Fruit fly (Drosophila melanogaster) whole organism, prepupa: ENCODE data around the gene CG42570.

ENCODE experiments used
- Blimp-1 ChIP-seq: fragments of 200-800 bp; sonication (Bioruptor generic); optimal IDR thresholded peaks from 3 replicates; lab custom pipeline; 2017; ENCODE audit warnings: missing biosample characterization, missing genetic modification characterization, mild to moderate bottlenecking, moderate library complexity, missing genetic modification reagents
- CG10669 ChIP-seq: fragments of 200-800 bp; sonication (Bioruptor generic); optimal IDR thresholded peaks from 3 replicates; lab custom pipeline; 2018; ENCODE audit warnings: missing biosample characterization, mild to moderate bottlenecking, missing genetic modification characterization, moderate library complexity
- CG11294 ChIP-seq: fragments of 200-800 bp; sonication (Bioruptor generic); IDR thresholded peaks from 2 replicates; pipeline ENCODE4 v1.3.6; 2022; ENCODE audit warnings: missing biosample characterization, missing genetic modification characterization
- CG11762 ChIP-seq: fragments of 200-800 bp; sonication (Bioruptor generic); optimal IDR thresholded peaks from 3 replicates; lab custom pipeline; 2016; ENCODE audit warnings: missing biosample characterization, missing genetic modification characterization; ENCODE audit not compliant: insufficient read depth
- CG11902 ChIP-seq: fragments of 200-800 bp; sonication (Bioruptor generic); optimal IDR thresholded peaks from 3 replicates; lab custom pipeline; 2016; ENCODE audit warnings: missing biosample characterization, missing genetic modification characterization
- CG15336 ChIP-seq: fragments of 200-800 bp; sonication (Bioruptor generic); IDR thresholded peaks from 2 replicates; pipeline ENCODE4 v1.3.6; 2022; ENCODE audit warnings: missing biosample characterization, missing genetic modification characterization
- CG1621 ChIP-seq: fragments of 200-800 bp; sonication (Bioruptor generic); optimal IDR thresholded peaks from 3 replicates; lab custom pipeline; 2018; ENCODE audit warnings: missing biosample characterization, mild to moderate bottlenecking, missing genetic modification characterization
- CG16779 ChIP-seq: fragments of 200-800 bp; sonication (Bioruptor generic); optimal IDR thresholded peaks from 3 replicates; lab custom pipeline; 2017; ENCODE audit warnings: missing biosample characterization, mild to moderate bottlenecking, missing genetic modification characterization
- CG3032 ChIP-seq: fragments of 200-800 bp; optimal IDR thresholded peaks from 2 replicates; lab custom pipeline; 2019; ENCODE audit warnings: missing biosample characterization, mild to moderate bottlenecking, missing genetic modification characterization, moderate library complexity
- CG31627 ChIP-seq: fragments of 200-800 bp; sonication (Bioruptor generic); optimal IDR thresholded peaks from 3 replicates; lab custom pipeline; 2016; ENCODE audit warnings: missing biosample characterization, missing genetic modification characterization
- CG32006 ChIP-seq: fragments of 200-800 bp; sonication (Bioruptor generic); optimal IDR thresholded peaks from 3 replicates; lab custom pipeline; 2017; ENCODE audit warnings: missing biosample characterization, mild to moderate bottlenecking, missing genetic modification characterization
- CG34406 ChIP-seq: fragments of 200-800 bp; sonication (Bioruptor generic); optimal IDR thresholded peaks from 3 replicates; lab custom pipeline; 2016; ENCODE audit warnings: missing biosample characterization, missing genetic modification characterization
- CG3919 ChIP-seq: fragments of 200-800 bp; sonication (Bioruptor generic); optimal IDR thresholded peaks from 3 replicates; lab custom pipeline; 2016; ENCODE audit warnings: missing biosample characterization, missing genetic modification characterization
- CG4318 ChIP-seq: fragments of 200-800 bp; sonication (Bioruptor generic); optimal IDR thresholded peaks from 3 replicates; lab custom pipeline; 2017; ENCODE audit warnings: missing biosample characterization, mild to moderate bottlenecking, missing genetic modification characterization
- CG6163 ChIP-seq: fragments of 200-800 bp; sonication (Bioruptor generic); IDR thresholded peaks from 3 replicates; pipeline ENCODE4 v1.3.6; 2022; ENCODE audit warnings: missing biosample characterization, missing genetic modification characterization
- CG6276 ChIP-seq: fragments of 200-800 bp; sonication (Bioruptor generic); optimal IDR thresholded peaks from 2 replicates; lab custom pipeline; 2017; ENCODE audit warnings: missing biosample characterization, mild to moderate bottlenecking, missing genetic modification characterization
- CG6792 ChIP-seq: fragments of 200-800 bp; sonication (Bioruptor generic); optimal IDR thresholded peaks from 3 replicates; lab custom pipeline; 2016; ENCODE audit warnings: missing biosample characterization, missing genetic modification characterization
- CG6808 ChIP-seq: fragments of 200-800 bp; sonication (Bioruptor generic); optimal IDR thresholded peaks from 3 replicates; lab custom pipeline; 2017; ENCODE audit warnings: missing biosample characterization, missing genetic modification characterization, mild to moderate bottlenecking, moderate library complexity, missing genetic modification reagents
- CG7368 ChIP-seq: fragments of 200-800 bp; sonication (Bioruptor generic); optimal IDR thresholded peaks from 3 replicates; lab custom pipeline; 2016; ENCODE audit warnings: missing biosample characterization, missing genetic modification characterization
- CG8119 ChIP-seq: fragments of 200-800 bp; sonication (Bioruptor generic); IDR thresholded peaks from 3 replicates; pipeline ENCODE4 v1.3.6; 2022; ENCODE audit warnings: missing biosample characterization, missing genetic modification characterization
- CG8319 ChIP-seq: fragments of 200-800 bp; sonication (Bioruptor generic); optimal IDR thresholded peaks from 3 replicates; lab custom pipeline; 2016; ENCODE audit warnings: missing biosample characterization, missing genetic modification characterization
- CG8632 ChIP-seq: fragments of 200-800 bp; sonication (Bioruptor generic); optimal IDR thresholded peaks from 3 replicates; lab custom pipeline; 2016; ENCODE audit warnings: missing biosample characterization, missing genetic modification characterization
- CG9139 ChIP-seq: fragments of 200-800 bp; sonication (Bioruptor generic); optimal IDR thresholded peaks from 3 replicates; lab custom pipeline; 2017; ENCODE audit warnings: missing biosample characterization, mild to moderate bottlenecking, missing genetic modification characterization
- Eip75B ChIP-seq: fragments of 200-800 bp; sonication (Bioruptor generic); optimal IDR thresholded peaks from 3 replicates; lab custom pipeline; 2016; ENCODE audit warnings: missing biosample characterization, missing genetic modification characterization
- Eip93F ChIP-seq: fragments of 200-800 bp; sonication (Bioruptor generic); optimal IDR thresholded peaks from 2 replicates; lab custom pipeline; 2016; ENCODE audit warnings: missing biosample characterization, mild to moderate bottlenecking, missing genetic modification characterization
- Ets21C ChIP-seq: fragments of 200-800 bp; sonication (Bioruptor generic); optimal IDR thresholded peaks from 3 replicates; lab custom pipeline; 2016; ENCODE audit warnings: missing biosample characterization, missing genetic modification characterization
- Ets96B ChIP-seq: fragments of 200-800 bp; optimal IDR thresholded peaks from 2 replicates; lab custom pipeline; 2019; ENCODE audit warnings: missing biosample characterization, mild to moderate bottlenecking, missing genetic modification characterization, moderate library complexity
- Gug ChIP-seq: fragments of 200-800 bp; sonication (Bioruptor generic); IDR thresholded peaks from 2 replicates; pipeline ENCODE4 v1.3.6; 2022; ENCODE audit warnings: missing biosample characterization, missing genetic modification characterization
- Hr38 ChIP-seq: sonication (Bioruptor generic); optimal IDR thresholded peaks from 2 replicates; lab custom pipeline; 2016; ENCODE audit warnings: missing biosample characterization, missing genetic modification characterization
- Hr39 ChIP-seq: fragments of 200-800 bp; sonication (Bioruptor generic); optimal IDR thresholded peaks from 2 replicates; lab custom pipeline; 2016; ENCODE audit warnings: missing biosample characterization, missing genetic modification characterization
- Hr4 ChIP-seq: fragments of 200-800 bp; sonication (Bioruptor generic); optimal IDR thresholded peaks from 3 replicates; lab custom pipeline; 2016; ENCODE audit warnings: missing biosample characterization, missing genetic modification characterization
- Lpt ChIP-seq: fragments of 200-800 bp; sonication (Bioruptor generic); optimal IDR thresholded peaks from 3 replicates; lab custom pipeline; 2016; ENCODE audit warnings: missing biosample characterization, missing genetic modification characterization
- OdsH ChIP-seq: fragments of 200-800 bp; sonication (Bioruptor generic); optimal IDR thresholded peaks from 3 replicates; lab custom pipeline; 2016; ENCODE audit warnings: missing biosample characterization, missing genetic modification characterization
- Smox ChIP-seq: fragments of 200-800 bp; sonication (Bioruptor generic); optimal IDR thresholded peaks from 3 replicates; lab custom pipeline; 2016; ENCODE audit warnings: missing biosample characterization, missing genetic modification characterization
- Sox102F ChIP-seq: fragments of 200-800 bp; sonication (Bioruptor generic); optimal IDR thresholded peaks from 2 replicates; lab custom pipeline; 2016; ENCODE audit warnings: missing biosample characterization, mild to moderate bottlenecking, missing genetic modification characterization
- Sox14 ChIP-seq: fragments of 200-800 bp; sonication (Bioruptor generic); optimal IDR thresholded peaks from 3 replicates; lab custom pipeline; 2016; ENCODE audit warnings: missing biosample characterization, missing genetic modification characterization
- Sox15 ChIP-seq: fragments of 200-800 bp; sonication (Bioruptor generic); optimal IDR thresholded peaks from 3 replicates; lab custom pipeline; 2016; ENCODE audit warnings: missing biosample characterization, missing genetic modification characterization
- acj6 ChIP-seq: fragments of 200-800 bp; sonication (Bioruptor generic); optimal IDR thresholded peaks from 3 replicates; lab custom pipeline; 2016; ENCODE audit warnings: missing biosample characterization, missing genetic modification characterization
- cyc ChIP-seq: fragments of 200-800 bp; sonication (Bioruptor generic); optimal IDR thresholded peaks from 3 replicates; lab custom pipeline; 2016; ENCODE audit warnings: missing biosample characterization, missing genetic modification characterization
- dac ChIP-seq: fragments of 200-800 bp; sonication (Bioruptor generic); optimal IDR thresholded peaks from 2 replicates; lab custom pipeline; 2017; ENCODE audit warnings: missing biosample characterization, mild to moderate bottlenecking, missing genetic modification characterization
- dsx ChIP-seq: fragments of 200-800 bp; optimal IDR thresholded peaks from 3 replicates; lab custom pipeline; 2019; ENCODE audit warnings: missing biosample characterization, mild to moderate bottlenecking, missing genetic modification characterization, moderate library complexity; ENCODE audit not compliant: poor library complexity, severe bottlenecking
- eg ChIP-seq: fragments of 200-800 bp; sonication (Bioruptor generic); IDR thresholded peaks from 3 replicates; pipeline ENCODE4 v1.3.6; 2022; ENCODE audit warnings: missing biosample characterization, missing genetic modification characterization
- fd59A ChIP-seq: fragments of 200-800 bp; sonication (Bioruptor generic); optimal IDR thresholded peaks from 2 replicates; lab custom pipeline; 2017; ENCODE audit warnings: missing biosample characterization, mild to moderate bottlenecking, missing genetic modification characterization, missing genetic modification reagents
- fd85E ChIP-seq: fragments of 200-800 bp; sonication (Bioruptor generic); optimal IDR thresholded peaks from 3 replicates; lab custom pipeline; 2016; ENCODE audit warnings: missing biosample characterization, missing genetic modification characterization
- fkh ChIP-seq: fragments of 200-800 bp; sonication (Bioruptor generic); optimal IDR thresholded peaks from 3 replicates; lab custom pipeline; 2017; ENCODE audit warnings: missing biosample characterization, mild to moderate bottlenecking, missing genetic modification characterization, moderate library complexity
- lz ChIP-seq: fragments of 200-800 bp; sonication (Bioruptor generic); optimal IDR thresholded peaks from 3 replicates; lab custom pipeline; 2016; ENCODE audit warnings: missing biosample characterization, missing genetic modification characterization
- net ChIP-seq: fragments of 200-800 bp; sonication (Bioruptor generic); optimal IDR thresholded peaks from 3 replicates; lab custom pipeline; 2016; ENCODE audit warnings: missing biosample characterization, missing genetic modification characterization
- salr ChIP-seq, 2 experiments: fragments of 200-800 bp; sonication (Bioruptor generic); optimal IDR thresholded peaks; 3 replicates each; lab custom pipeline; 2016 to 2018; ENCODE audit warnings: missing biosample characterization in 2 of 2, missing genetic modification characterization in 2 of 2, mild to moderate bottlenecking in 1 of 2
- spab ChIP-seq: fragments of 200-800 bp; sonication (Bioruptor generic); optimal IDR thresholded peaks from 2 replicates; lab custom pipeline; 2017; ENCODE audit warnings: missing biosample characterization, mild to moderate bottlenecking, missing genetic modification characterization, missing genetic modification reagents
- ss ChIP-seq, 2 experiments: fragments of 200-800 bp; sonication (Bioruptor generic); optimal IDR thresholded peaks; 2 replicates in 1 of 2; 3 replicates in 1 of 2; lab custom pipeline; 2017 to 2018; ENCODE audit warnings: mild to moderate bottlenecking in 2 of 2, missing biosample characterization in 2 of 2, missing genetic modification characterization in 2 of 2, moderate library complexity in 1 of 2
- svp ChIP-seq: fragments of 200-800 bp; sonication (Bioruptor generic); peaks from one replicate; lab custom pipeline; 2016; ENCODE audit warnings: missing biosample characterization, missing genetic modification characterization
- topi ChIP-seq: fragments of 200-800 bp; sonication (Bioruptor generic); optimal IDR thresholded peaks from 3 replicates; lab custom pipeline; 2016; ENCODE audit warnings: missing biosample characterization, missing genetic modification characterization
- vri ChIP-seq: fragments of 200-800 bp; sonication (Bioruptor generic); optimal IDR thresholded peaks from 3 replicates; lab custom pipeline; 2016; ENCODE audit warnings: missing biosample characterization, mild to moderate bottlenecking, missing genetic modification characterization

CG42570 gene

DNA sequence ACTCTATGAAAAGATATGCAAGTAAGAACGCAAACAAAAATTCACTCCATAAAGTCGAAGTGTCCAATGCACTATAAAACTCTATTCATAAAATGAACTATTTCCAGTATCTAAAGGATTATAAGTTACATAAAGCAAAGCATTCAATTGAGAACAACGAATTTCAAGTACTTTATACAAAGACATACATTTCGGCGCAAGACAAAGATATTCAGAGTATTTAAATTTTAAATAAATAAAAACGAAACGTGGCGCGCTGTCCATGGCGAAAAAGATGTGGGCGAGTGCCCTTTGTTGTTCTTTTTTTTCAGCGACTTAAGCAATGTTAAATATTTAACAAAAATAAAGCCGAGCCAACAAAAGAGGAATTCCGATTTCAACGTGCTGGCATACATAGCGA is 31.7 kb downstream of the CG42570 start:
- TF ChIP-seq CG11294 (GFP tag; lab: Robert Waterston, UW): no peak
- TF ChIP-seq Hr4: no peak
- TF ChIP-seq eg (GFP tag; lab: Robert Waterston, UW): no peak
- TF ChIP-seq CG11902 (GFP tag; lab: Kevin White, UChicago): no peak
- peak; percentile 25 for TF ChIP-seq Smox (GFP tag; lab: Kevin White, UChicago)
- no peak for TF ChIP-seq net (GFP tag; lab: Kevin White, UChicago)
- TF ChIP-seq Hr39 (GFP tag; lab: Kevin White, UChicago): peak; percentile 24
- no peak for TF ChIP-seq CG16779
- peak; percentile 22 for TF ChIP-seq acj6 (GFP tag; lab: Kevin White, UChicago)
- TF ChIP-seq lz (GFP tag; lab: Kevin White, UChicago): no peak
- TF ChIP-seq CG6792 (GFP tag; lab: Kevin White, UChicago): no peak
- TF ChIP-seq CG10669 (GFP tag; lab: Kevin White, UChicago): peak; percentile 20
- TF ChIP-seq Sox15: no peak
- TF ChIP-seq dsx: peak; percentile 6
- no peak for TF ChIP-seq Eip93F (GFP tag; lab: Kevin White, UChicago)
- TF ChIP-seq CG8319 (GFP tag; lab: Kevin White, UChicago): no peak
- no peak for TF ChIP-seq Lpt (GFP tag; lab: Kevin White, UChicago)
- TF ChIP-seq Ets96B (tag; lab: Kevin White, UChicago): no peak
- TF ChIP-seq CG15336 (GFP tag; lab: Robert Waterston, UW): no peak
- no peak for TF ChIP-seq fd59A
- peak; percentile 33 for TF ChIP-seq Sox14 (GFP tag; lab: Kevin White, UChicago)
- no peak for TF ChIP-seq CG3032 (tag; lab: Kevin White, UChicago)
- peak; percentile 31 for TF ChIP-seq fkh (GFP tag; lab: Kevin White, UChicago)
- peak; percentile 5 for TF ChIP-seq CG31627 (GFP tag; lab: Kevin White, UChicago)
- no peak for TF ChIP-seq Hr38
- TF ChIP-seq CG6808: no peak
- TF ChIP-seq CG11762: no peak
- TF ChIP-seq salr (GFP tag; optimal IDR thresholded peaks at IDR 0.05; lab: Kevin White, UChicago): no peak
- no peak for TF ChIP-seq CG9139 (GFP tag; lab: Kevin White, UChicago)
- TF ChIP-seq CG7368: no peak
- TF ChIP-seq CG3919 (GFP tag; lab: Kevin White, UChicago): peak; percentile 1
- TF ChIP-seq topi (GFP tag; lab: Kevin White, UChicago): no peak
- TF ChIP-seq OdsH: peak; percentile 6
- peak; percentile 59 for TF ChIP-seq svp
- TF ChIP-seq CG8632 (GFP tag; lab: Kevin White, UChicago): no peak
- no peak for TF ChIP-seq Ets21C (GFP tag; lab: Kevin White, UChicago)
- no peak for TF ChIP-seq CG8119
- TF ChIP-seq Gug (GFP tag; lab: Robert Waterston, UW): no peak
- TF ChIP-seq cyc (GFP tag; lab: Kevin White, UChicago): no peak
- peak in 1 of 2 experiments; percentile 5 for TF ChIP-seq ss (GFP tag; optimal IDR thresholded peaks at IDR 0.05; lab: Kevin White, UChicago)
- no peak for TF ChIP-seq CG1621 (tag; lab: Kevin White, UChicago)
- no peak for TF ChIP-seq vri (GFP tag; lab: Kevin White, UChicago)
- TF ChIP-seq dac (GFP tag; lab: Kevin White, UChicago): no peak
- no peak for TF ChIP-seq Sox102F (GFP tag; lab: Kevin White, UChicago)
- no peak for TF ChIP-seq CG34406 (GFP tag; lab: Kevin White, UChicago)
- TF ChIP-seq CG4318 (GFP tag; lab: Kevin White, UChicago): no peak
- no peak for TF ChIP-seq Eip75B (GFP tag; lab: Kevin White, UChicago)
- no peak for TF ChIP-seq Blimp-1 (GFP tag; lab: Kevin White, UChicago)
- no peak for TF ChIP-seq CG6163 (GFP tag; lab: Robert Waterston, UW)
- TF ChIP-seq CG6276 (GFP tag; lab: Kevin White, UChicago): no peak
- no peak for TF ChIP-seq fd85E (GFP tag; lab: Kevin White, UChicago)
- TF ChIP-seq CG32006 (GFP tag; lab: Kevin White, UChicago): no peak
- TF ChIP-seq spab (GFP tag; lab: Kevin White, UChicago): no peak
